Worm (Caenorhabditis elegans) whole organism, L1 larva: ENCODE results near the gene fbxa-61.

Experiments used
- egl-27 ChIP-seq, 2 experiments: fragments of 150-350 bp in 1 of 2; sonication (generic microtip); optimal IDR thresholded peaks; 3 replicates each; lab custom pipeline; 2017 to 2018; ENCODE audit warnings: missing biosample characterization in 2 of 2, missing genetic modification characterization in 2 of 2, missing genetic modification reagents in 2 of 2
- lsy-2 ChIP-seq, 2 experiments: fragments of 150-350 bp; optimal IDR thresholded peaks; 2 replicates each; lab custom pipeline; 2014; ENCODE audit warnings: missing biosample characterization in 2 of 2, missing genetic modification characterization in 2 of 2

ce11 chrIII:1271378-1271926 lies 32.6 kb downstream of the fbxa-61 start, which contains the start of gene fbxa-31:
- TF ChIP-seq lsy-2 (tag; optimal IDR thresholded peaks at IDR 0.05; lab: Kevin White, UChicago): no peak
- TF ChIP-seq egl-27 (tag; optimal IDR thresholded peaks at IDR 0.05; lab: Kevin White, UChicago): no peak
